Worm (Caenorhabditis elegans): Measurements from ENCODE around the gene acs-9.
A peak's percentile ranks its signal among the peaks of the same experiment; 100 is the strongest.
"Not testable (repeated sequence)": the region's sequence is repeated elsewhere in the genome, so short reads cannot be mapped to it uniquely, and the experiment has no call there.

The acs-9 gene

ce11 chrX:16913669-16914068 is 33.3 kb upstream of the acs-9 start, which contains the start of gene F39F10.5:
Gene F39F10.5, minus strand, starts transcription at chrX:16913769.
- not testable (repeated sequence) for TF ChIP-seq aly-2, snpc-4, mbf-1 (tag; optimal IDR thresholded peaks at IDR 0.05)

ce11 chrX:16903619-16904018 is 23.3 kb upstream of the acs-9 start, which contains the start of gene F39F10.4:
Gene F39F10.4, minus strand, starts transcription at chrX:16903719.
- no peak for TF ChIP-seq C34F6.9 (tag; optimal IDR thresholded peaks at IDR 0.05)
- TF ChIP-seq gmeb-1 (tag; optimal IDR thresholded peaks at IDR 0.05): no peak
- TF ChIP-seq egl-27 (tag; optimal IDR thresholded peaks at IDR 0.05): no peak
- no peak for TF ChIP-seq R02D3.7 (tag; optimal IDR thresholded peaks at IDR 0.05)
- no peak for TF ChIP-seq lin-11 (tag; optimal IDR thresholded peaks at IDR 0.05)
- TF ChIP-seq crh-2 (tag; optimal IDR thresholded peaks at IDR 0.05): no peak
- TF ChIP-seq sem-4 (tag; optimal IDR thresholded peaks at IDR 0.05): no peak
- no peak for TF ChIP-seq blmp-1 (tag; optimal IDR thresholded peaks at IDR 0.05; ENCODE audit: insufficient read depth)
- no peak for TF ChIP-seq zag-1 (tag; optimal IDR thresholded peaks at IDR 0.05)
- no peak for TF ChIP-seq ceh-16 (tag; optimal IDR thresholded peaks at IDR 0.05)
- no peak for TF ChIP-seq elt-3 (tag; optimal IDR thresholded peaks at IDR 0.05)
- no peak for TF ChIP-seq lsy-2 (tag; optimal IDR thresholded peaks at IDR 0.05)
- no peak for TF ChIP-seq sma-3 (GFP tag; optimal IDR thresholded peaks at IDR 0.05)
- no peak for TF ChIP-seq nhr-129 (tag; optimal IDR thresholded peaks at IDR 0.05)
- TF ChIP-seq unc-39 (tag; optimal IDR thresholded peaks at IDR 0.05): no peak
- no peak for TF ChIP-seq lin-39 (tag; optimal IDR thresholded peaks at IDR 0.05)
- TF ChIP-seq alr-1 (tag; optimal IDR thresholded peaks at IDR 0.05): no peak
- TF ChIP-seq ZK546.5 (tag; optimal IDR thresholded peaks at IDR 0.05): no peak

- TF ChIP-seq nhr-12 (tag; optimal IDR thresholded peaks at IDR 0.05) (no peak), nhr-10 (tag; optimal IDR thresholded peaks at IDR 0.05) (no peak), nhr-129 (tag; optimal IDR thresholded peaks at IDR 0.05) (no peak), lin-39 (tag; optimal IDR thresholded peaks at IDR 0.05) (no peak), nhr-25 (tag; optimal IDR thresholded peaks at IDR 0.05) (no peak), zag-1 (tag; optimal IDR thresholded peaks at IDR 0.05) (no peak), elt-3 (tag; optimal IDR thresholded peaks at IDR 0.05) (no peak), mab-5 (tag; optimal IDR thresholded peaks at IDR 0.05) (no peak), unc-39 (tag; optimal IDR thresholded peaks at IDR 0.05) (no peak)
Measured at ce11 chrX:16902657-16903056, 22.3 kb upstream of the acs-9 start.

ce11 chrX:16901906-16902383 is 21.6 kb upstream of the acs-9 start:
- TF ChIP-seq F13H6.1 (tag; optimal IDR thresholded peaks at IDR 0.05) (peak; percentile 34), blmp-1 (tag; optimal IDR thresholded peaks at IDR 0.05; ENCODE audit: insufficient read depth) (peak; percentile 42), nhr-129 (tag; optimal IDR thresholded peaks at IDR 0.05) (peak; percentile 85), mdl-1 (tag; optimal IDR thresholded peaks at IDR 0.05) (peak in 1 of 2 experiments; percentile 36), nhr-25 (tag; optimal IDR thresholded peaks at IDR 0.05) (peak; percentile 85), sma-9 (GFP tag; optimal IDR thresholded peaks at IDR 0.05) (peak; percentile 72), nhr-21 (tag; optimal IDR thresholded peaks at IDR 0.05) (peak; percentile 65), sma-3 (GFP tag; optimal IDR thresholded peaks at IDR 0.05) (peak; percentile 51), C34F6.9 (tag; optimal IDR thresholded peaks at IDR 0.05) (peak; percentile 43), fos-1 (tag; optimal IDR thresholded peaks at IDR 0.05) (peak; percentile 19)
- not testable (repeated sequence) for TF ChIP-seq sma-9 (tag; optimal IDR thresholded peaks at IDR 0.05)

- no peak for TF ChIP-seq lsy-2 (tag; optimal IDR thresholded peaks at IDR 0.05)
- TF ChIP-seq nhr-237 (tag; optimal IDR thresholded peaks at IDR 0.05): no peak
- no peak for TF ChIP-seq nhr-25 (tag; optimal IDR thresholded peaks at IDR 0.05)
- no peak for TF ChIP-seq ztf-4 (tag; optimal IDR thresholded peaks at IDR 0.05)
- no peak for TF ChIP-seq elt-3 (tag; optimal IDR thresholded peaks at IDR 0.05)
- TF ChIP-seq ceh-82 (tag; optimal IDR thresholded peaks at IDR 0.05): no peak
- TF ChIP-seq sem-4 (tag; optimal IDR thresholded peaks at IDR 0.05): no peak
- no peak for TF ChIP-seq nhr-77 (tag; optimal IDR thresholded peaks at IDR 0.05)
- TF ChIP-seq mdl-1 (tag; optimal IDR thresholded peaks at IDR 0.05): no peak
- no peak for TF ChIP-seq gmeb-1 (tag; optimal IDR thresholded peaks at IDR 0.05)
- no peak for TF ChIP-seq fos-1 (tag; optimal IDR thresholded peaks at IDR 0.05)
- TF ChIP-seq lin-39 (tag; optimal IDR thresholded peaks at IDR 0.05): no peak
Measured at ce11 chrX:16894577-16894976, 14.3 kb upstream of the acs-9 start, which contains the start of gene F39F10.2. Gene F39F10.2, plus strand, starts transcription at chrX:16894877.
